Worm (Caenorhabditis elegans) whole organism, midembryonic: ENCODE measurements around the gene gex-5.

Source experiments
- T22C8.4 ChIP-seq: fragments of 200-800 bp; sonication (Bioruptor generic); IDR thresholded peaks from 2 replicates; pipeline ENCODE4 v1.3.6; 2022; ENCODE audit warnings: missing genetic modification characterization, missing compliant biosample characterization
- cog-1 ChIP-seq: sonication (generic microtip); optimal IDR thresholded peaks from 2 replicates; lab custom pipeline; 2016; ENCODE audit warnings: missing genetic modification characterization, missing compliant biosample characterization
- flt-1 ChIP-seq: fragments of 200-800 bp; sonication (Bioruptor generic); IDR thresholded peaks from 2 replicates; pipeline ENCODE4 v1.3.6; 2022; ENCODE audit warnings: missing genetic modification characterization, missing compliant biosample characterization
- klf-2 ChIP-seq: fragments of 200-800 bp; sonication (Bioruptor generic); conservative IDR thresholded peaks from 2 replicates; pipeline ENCODE4 v1.3.6; 2022; ENCODE audit warnings: missing genetic modification reagents, missing genetic modification characterization, missing compliant biosample characterization
- med-1 ChIP-seq: sonication (generic microtip); optimal IDR thresholded peaks from 2 replicates; lab custom pipeline; 2017; ENCODE audit warnings: missing genetic modification characterization, mild to moderate bottlenecking, missing compliant biosample characterization, antibody characterized with exemption, missing genetic modification reagents; ENCODE audit not compliant: insufficient read depth
- ref-1 ChIP-seq: fragments of 200-800 bp; sonication (Bioruptor generic); conservative IDR thresholded peaks from 2 replicates; pipeline ENCODE4 v1.3.6; 2022; ENCODE audit warnings: missing genetic modification reagents, missing genetic modification characterization, missing compliant biosample characterization
- tab-1 ChIP-seq: fragments of 200-800 bp; sonication (Bioruptor generic); IDR thresholded peaks from 2 replicates; pipeline ENCODE4 v1.3.6; 2022; ENCODE audit warnings: missing genetic modification characterization, missing compliant biosample characterization
- ztf-23 ChIP-seq: fragments of 200-800 bp; sonication (Bioruptor generic); IDR thresholded peaks from 2 replicates; pipeline ENCODE4 v1.3.6; 2022; ENCODE audit warnings: missing genetic modification reagents, missing genetic modification characterization, missing compliant biosample characterization
- ztf-29 ChIP-seq: fragments of 200-800 bp; sonication (Bioruptor generic); IDR thresholded peaks from 2 replicates; pipeline ENCODE4 v1.3.6; 2022; ENCODE audit warnings: missing genetic modification reagents, missing genetic modification characterization, missing compliant biosample characterization

DNA sequence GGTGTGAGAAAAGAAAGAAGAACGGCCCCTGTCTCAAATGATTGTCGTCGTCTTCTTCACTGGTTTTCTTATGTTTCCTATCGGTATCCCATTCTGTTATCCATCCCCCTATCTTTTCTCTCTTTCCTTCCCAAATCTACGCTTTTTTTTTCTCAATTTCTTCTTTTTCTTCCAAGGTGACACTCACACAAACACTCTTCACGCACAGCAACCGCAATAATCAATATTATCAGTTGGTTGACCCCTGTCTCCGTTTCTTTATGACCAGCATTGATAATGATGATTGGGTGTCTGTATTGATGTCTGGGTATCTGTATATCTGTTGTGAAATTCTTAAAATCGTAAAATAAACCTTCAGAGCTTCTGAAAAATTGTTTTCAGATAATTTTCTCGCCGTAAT lies 41.0 kb downstream of the gex-5 start:
- TF ChIP-seq T22C8.4 (GFP tag; lab: Robert Waterston, UW) (no peak), cog-1 (tag; lab: Kevin White, UChicago) (no peak), med-1 (GFP tag; lab: Kevin White, UChicago) (no peak), ref-1 (GFP tag; lab: Robert Waterston, UW) (no peak), tab-1 (no peak), ztf-29 (GFP tag; lab: Robert Waterston, UW) (no peak), ztf-23 (GFP tag; lab: Robert Waterston, UW) (no peak), flt-1 (GFP tag; lab: Robert Waterston, UW) (no peak), klf-2 (GFP tag; lab: Robert Waterston, UW) (no peak)
